Worm (Caenorhabditis elegans) whole organism, young adult: ENCODE results near the gene srj-1.

ENCODE experiments used
- B0035.1 ChIP-seq: sonication (generic microtip); optimal IDR thresholded peaks from 2 replicates; lab custom pipeline; 2016; ENCODE audit warnings: missing genetic modification characterization, mild to moderate bottlenecking, missing compliant biosample characterization, missing genotype, missing genetic modification reagents
- B0336.3 ChIP-seq: fragments of 200-800 bp; sonication (Bioruptor generic); IDR thresholded peaks from 2 replicates; pipeline ENCODE4 v1.3.6; 2022; ENCODE audit warnings: missing genetic modification characterization, missing compliant biosample characterization
- D2030.7 ChIP-seq: fragments of 200-800 bp; sonication (Bioruptor generic); IDR thresholded peaks from 2 replicates; pipeline ENCODE4 v1.3.6; 2022; ENCODE audit warnings: missing genetic modification reagents, missing genetic modification characterization, missing compliant biosample characterization
- F33H1.4 ChIP-seq: fragments of 200-800 bp; sonication (Bioruptor generic); IDR thresholded peaks from 2 replicates; pipeline ENCODE4 v1.3.6; 2022; ENCODE audit warnings: missing genetic modification reagents, missing genetic modification characterization, missing compliant biosample characterization
- F39B2.1 ChIP-seq: fragments of 200-800 bp; sonication (Bioruptor generic); IDR thresholded peaks from 2 replicates; pipeline ENCODE4 v1.3.6; 2022; ENCODE audit warnings: missing genetic modification reagents, missing genetic modification characterization, missing compliant biosample characterization
- F49E8.2 ChIP-seq: sonication (generic microtip); optimal IDR thresholded peaks from 3 replicates; lab custom pipeline; 2017; ENCODE audit warnings: missing genetic modification characterization, mild to moderate bottlenecking, missing compliant biosample characterization, antibody characterized with exemption, moderate library complexity; ENCODE audit not compliant: insufficient read depth
- F57A8.1 ChIP-seq: fragments of 200-800 bp; sonication (Bioruptor generic); optimal IDR thresholded peaks from 2 replicates; lab custom pipeline; 2018; ENCODE audit warnings: mild to moderate bottlenecking, missing genetic modification characterization, moderate library complexity, missing compliant biosample characterization
- F57C9.4 ChIP-seq: sonication (generic microtip); optimal IDR thresholded peaks from 2 replicates; lab custom pipeline; 2017; ENCODE audit warnings: mild to moderate bottlenecking, missing genetic modification characterization, missing compliant biosample characterization
- Y56A3A.18 ChIP-seq: fragments of 200-800 bp; sonication (Bioruptor generic); IDR thresholded peaks from 2 replicates; pipeline ENCODE4 v1.3.6; 2022; ENCODE audit warnings: missing genetic modification reagents, missing genetic modification characterization, missing compliant biosample characterization
- ZK185.1 ChIP-seq: sonication (generic microtip); optimal IDR thresholded peaks from 2 replicates; lab custom pipeline; 2016; ENCODE audit warnings: mild to moderate bottlenecking, missing genetic modification characterization, missing compliant biosample characterization; ENCODE audit not compliant: poor library complexity, severe bottlenecking
- akir-1 ChIP-seq: fragments of 200-800 bp; sonication (Bioruptor generic); optimal IDR thresholded peaks from 2 replicates; lab custom pipeline; 2018; ENCODE audit warnings: mild to moderate bottlenecking, missing genetic modification characterization, moderate library complexity, missing compliant biosample characterization
- ama-1 ChIP-seq, 3 experiments: fragments of 150-350 bp in 1 of 3; sonication (generic microtip) in 2 of 3; optimal IDR thresholded peaks; 2 replicates each; lab custom pipeline; 2014 to 2018; ENCODE audit warnings: missing biosample characterization in 2 of 3, missing genetic modification characterization in 2 of 3, missing genetic modification reagents in 2 of 3
- attf-3 ChIP-seq: fragments of 200-800 bp; sonication (Bioruptor generic); conservative IDR thresholded peaks from 2 replicates; pipeline ENCODE4 v1.3.6; 2022; ENCODE audit warnings: missing genetic modification reagents, missing genetic modification characterization, missing compliant biosample characterization
- bed-1 ChIP-seq: fragments of 200-800 bp; sonication (Bioruptor generic); IDR thresholded peaks from 2 replicates; pipeline ENCODE4 v1.3.6; 2022; ENCODE audit warnings: missing genetic modification reagents, missing genetic modification characterization, missing compliant biosample characterization
- ccch-3 ChIP-seq: fragments of 200-800 bp; sonication (Bioruptor generic); optimal IDR thresholded peaks from 2 replicates; lab custom pipeline; 2018; ENCODE audit warnings: mild to moderate bottlenecking, missing genetic modification characterization, missing compliant biosample characterization
- ceh-100 ChIP-seq: fragments of 200-800 bp; sonication (Bioruptor generic); IDR thresholded peaks from 2 replicates; pipeline ENCODE4 v1.3.6; 2022; ENCODE audit warnings: missing genetic modification reagents, missing genetic modification characterization, missing compliant biosample characterization
- ceh-58 ChIP-seq: fragments of 200-800 bp; sonication (Bioruptor generic); IDR thresholded peaks from 2 replicates; pipeline ENCODE4 v1.3.6; 2022; ENCODE audit warnings: missing genetic modification characterization, missing compliant biosample characterization
- ceh-79 ChIP-seq: sonication (generic microtip); optimal IDR thresholded peaks from 2 replicates; lab custom pipeline; 2017; ENCODE audit warnings: mild to moderate bottlenecking, missing genetic modification characterization, missing compliant biosample characterization
- ceh-91 ChIP-seq: fragments of 200-800 bp; sonication (Bioruptor generic); IDR thresholded peaks from 2 replicates; pipeline ENCODE4 v1.3.6; 2022; ENCODE audit warnings: missing genetic modification reagents, missing genetic modification characterization, missing compliant biosample characterization
- dpff-1 ChIP-seq: sonication (generic microtip); optimal IDR thresholded peaks from 2 replicates; lab custom pipeline; 2017; ENCODE audit warnings: mild to moderate bottlenecking, missing genetic modification characterization, missing compliant biosample characterization
- fkh-3 ChIP-seq: sonication (generic microtip); optimal IDR thresholded peaks from 2 replicates; lab custom pipeline; 2016; ENCODE audit warnings: mild to moderate bottlenecking, missing genetic modification characterization, missing compliant biosample characterization
- hlh-26 ChIP-seq: fragments of 200-800 bp; sonication (Bioruptor generic); conservative IDR thresholded peaks from 2 replicates; pipeline ENCODE4 v1.3.6; 2022; ENCODE audit warnings: missing genetic modification reagents, missing genetic modification characterization, missing compliant biosample characterization
- hmg-20 ChIP-seq: fragments of 200-800 bp; sonication (Bioruptor generic); IDR thresholded peaks from 2 replicates; pipeline ENCODE4 v1.3.6; 2022; ENCODE audit warnings: missing genetic modification reagents, missing genetic modification characterization, missing compliant biosample characterization
- lin-35 ChIP-seq, 3 experiments: fragments of 150-350 bp in 2 of 3; sonication (generic microtip) in 1 of 3; optimal IDR thresholded peaks; 2 replicates each; lab custom pipeline; 2014 to 2018; ENCODE audit warnings: missing biosample characterization in 3 of 3, missing genetic modification characterization in 3 of 3, missing genetic modification reagents in 3 of 3
- lsl-1 ChIP-seq: fragments of 200-800 bp; sonication (Bioruptor generic); optimal IDR thresholded peaks from 2 replicates; lab custom pipeline; 2018; ENCODE audit warnings: mild to moderate bottlenecking, missing genetic modification characterization, moderate library complexity, missing compliant biosample characterization
- lsy-27 ChIP-seq: sonication (generic microtip); optimal IDR thresholded peaks from 2 replicates; lab custom pipeline; 2017; ENCODE audit warnings: missing genetic modification characterization, mild to moderate bottlenecking, missing compliant biosample characterization, antibody characterized with exemption, missing genotype, borderline replicate concordance; ENCODE audit not compliant: insufficient read depth
- madf-3 ChIP-seq: fragments of 200-800 bp; sonication (Bioruptor generic); IDR thresholded peaks from 2 replicates; pipeline ENCODE4 v1.3.6; 2022; ENCODE audit warnings: missing genetic modification reagents, missing genetic modification characterization, missing compliant biosample characterization
- madf-6 ChIP-seq: fragments of 200-800 bp; sonication (Bioruptor generic); IDR thresholded peaks from 2 replicates; pipeline ENCODE4 v1.3.6; 2022; ENCODE audit warnings: missing genetic modification reagents, missing genetic modification characterization, missing compliant biosample characterization
- madf-8 ChIP-seq: fragments of 200-800 bp; sonication (Bioruptor generic); conservative IDR thresholded peaks from 2 replicates; pipeline ENCODE4 v1.3.6; 2022; ENCODE audit warnings: missing genetic modification reagents, missing genetic modification characterization, missing compliant biosample characterization
- mel-28 ChIP-seq: sonication (generic microtip); optimal IDR thresholded peaks from 2 replicates; lab custom pipeline; 2016; ENCODE audit warnings: borderline replicate concordance, mild to moderate bottlenecking, missing genetic modification characterization, missing compliant biosample characterization
- nfya-1 ChIP-seq: sonication (generic microtip); optimal IDR thresholded peaks from 2 replicates; lab custom pipeline; 2017; ENCODE audit warnings: antibody characterized with exemption, missing compliant biosample characterization, missing genetic modification characterization, borderline replicate concordance; ENCODE audit not compliant: insufficient read depth
- nfyb-1 ChIP-seq: fragments of 200-800 bp; sonication (Bioruptor generic); IDR thresholded peaks from 2 replicates; pipeline ENCODE4 v1.3.6; 2022; ENCODE audit warnings: missing genetic modification reagents, missing genetic modification characterization, missing compliant biosample characterization
- nhr-120 ChIP-seq: fragments of 200-800 bp; sonication (Bioruptor generic); IDR thresholded peaks from 2 replicates; pipeline ENCODE4 v1.3.6; 2022; ENCODE audit warnings: missing genetic modification characterization, missing compliant biosample characterization
- nhr-80 ChIP-seq: sonication (generic microtip); optimal IDR thresholded peaks from 2 replicates; lab custom pipeline; 2016; ENCODE audit warnings: missing genetic modification characterization, missing compliant biosample characterization
- pbrm-1 ChIP-seq: fragments of 200-800 bp; sonication (Bioruptor generic); IDR thresholded peaks from 2 replicates; pipeline ENCODE4 v1.3.6; 2022; ENCODE audit warnings: missing genetic modification reagents, missing genetic modification characterization, missing compliant biosample characterization
- rec-8 ChIP-seq, 2 experiments: sonication (generic microtip); optimal IDR thresholded peaks; 2 replicates each; lab custom pipeline; 2016; ENCODE audit warnings: mild to moderate bottlenecking in 2 of 2, missing genetic modification characterization in 2 of 2, missing genetic modification reagents in 2 of 2, missing genotype in 2 of 2, missing biosample characterization in 1 of 2, missing compliant biosample characterization in 1 of 2, moderate library complexity in 1 of 2
- sdz-38 ChIP-seq: sonication (generic microtip); optimal IDR thresholded peaks from 2 replicates; lab custom pipeline; 2016; ENCODE audit warnings: missing genotype, missing genetic modification characterization, missing compliant biosample characterization
- snpc-4 ChIP-seq, 5 experiments: fragments of 150-350 bp in 1 of 5; sonication (generic microtip) in 4 of 5; optimal IDR thresholded peaks; 2 replicates each; lab custom pipeline; 2014 to 2018; ENCODE audit warnings: missing genetic modification characterization in 5 of 5, missing biosample characterization in 3 of 5, antibody characterized with exemption in 2 of 5, mild to moderate bottlenecking in 2 of 5, missing compliant biosample characterization in 2 of 5, missing genotype in 2 of 5, moderate library complexity in 2 of 5, missing genetic modification reagents in 1 of 5
- somi-1 ChIP-seq: fragments of 200-800 bp; sonication (Bioruptor generic); optimal IDR thresholded peaks from 2 replicates; lab custom pipeline; 2018; ENCODE audit warnings: mild to moderate bottlenecking, missing genetic modification characterization, missing compliant biosample characterization
- zim-3 ChIP-seq: sonication (generic microtip); optimal IDR thresholded peaks from 2 replicates; lab custom pipeline; 2017; ENCODE audit warnings: mild to moderate bottlenecking, missing genetic modification characterization, moderate library complexity, missing compliant biosample characterization
- ztf-18 ChIP-seq: sonication (generic microtip); optimal IDR thresholded peaks from 2 replicates; lab custom pipeline; 2016; ENCODE audit warnings: missing genotype, mild to moderate bottlenecking, missing genetic modification characterization, missing compliant biosample characterization
- ztf-28 ChIP-seq: fragments of 200-800 bp; sonication (Bioruptor generic); IDR thresholded peaks from 2 replicates; pipeline ENCODE4 v1.3.6; 2022; ENCODE audit warnings: missing genetic modification reagents, missing genetic modification characterization, missing compliant biosample characterization

The srj-1 gene

DNA sequence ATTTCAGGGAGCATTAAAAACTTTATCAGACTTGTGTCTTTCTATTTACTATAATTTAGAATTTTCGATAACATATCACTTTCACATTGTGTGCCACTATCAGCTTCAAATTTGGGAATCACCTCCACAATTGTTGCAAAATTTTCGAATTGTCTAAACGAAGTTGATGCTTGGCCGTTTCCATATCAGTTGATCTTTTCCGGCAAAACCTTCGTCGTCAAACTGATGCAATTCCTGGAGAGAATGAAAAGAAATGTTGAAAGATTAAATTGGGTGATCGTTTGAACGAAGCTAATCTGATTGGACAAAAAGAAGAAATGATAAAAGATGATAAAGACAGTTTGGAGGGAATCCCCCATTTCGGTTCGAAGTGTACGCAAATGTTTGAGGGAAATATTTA lies 9.6 kb downstream of the srj-1 start (continued):
- TF ChIP-seq madf-6: peak; percentile 43; the same call in 1 of the 2 replicates
- TF ChIP-seq somi-1 (GFP tag; lab: Kevin White, UChicago): no peak
- no peak for TF ChIP-seq F33H1.4 (GFP tag; lab: Robert Waterston, UW)
- TF ChIP-seq ceh-79 (tag; lab: Kevin White, UChicago): no peak
- TF ChIP-seq Y56A3A.18: peak; percentile 67
- TF ChIP-seq ccch-3 (GFP tag; lab: Kevin White, UChicago): no peak
- TF ChIP-seq madf-8 (GFP tag; lab: Robert Waterston, UW): no peak
- TF ChIP-seq sdz-38 (tag; lab: Kevin White, UChicago): no peak
- TF ChIP-seq dpff-1: no peak
- no peak for TF ChIP-seq mel-28 (tag; lab: Kevin White, UChicago)
- peak; percentile 26 for TF ChIP-seq ztf-18 (tag; lab: Kevin White, UChicago)
- TF ChIP-seq ceh-91 (GFP tag; lab: Robert Waterston, UW): no peak
- no peak for TF ChIP-seq lsl-1 (GFP tag; lab: Kevin White, UChicago)
- TF ChIP-seq akir-1 (GFP tag; lab: Kevin White, UChicago): no peak
- TF ChIP-seq snpc-4 (GFP tag; optimal IDR thresholded peaks at IDR 0.05; lab: Kevin White, UChicago): no peak
- peak in 1 of 4 experiments; percentile 34 for TF ChIP-seq snpc-4 (tag; optimal IDR thresholded peaks at IDR 0.05; lab: Kevin White, UChicago)
- peak; percentile 64 for TF ChIP-seq ama-1 (optimal IDR thresholded peaks at IDR 0.05; lab: Kevin White, UChicago)
- TF ChIP-seq ama-1 (GFP tag; optimal IDR thresholded peaks at IDR 0.05; lab: Kevin White, UChicago): peak in 1 of 2 experiments; percentile 24
- TF ChIP-seq hlh-26 (GFP tag; lab: Robert Waterston, UW): no peak
- TF ChIP-seq madf-3: peak; percentile 67; the same call in 1 of the 2 replicates
- TF ChIP-seq F57C9.4 (tag; lab: Kevin White, UChicago): no peak
- 0 out of 2 replicates have a peak, but pooled peaks have one; percentile 20 for TF ChIP-seq D2030.7 (GFP tag; lab: Robert Waterston, UW)
- no peak for TF ChIP-seq nfyb-1 (GFP tag; lab: Robert Waterston, UW)
- TF ChIP-seq F39B2.1: no peak
- TF ChIP-seq nfya-1: no peak
- TF ChIP-seq zim-3 (tag; lab: Kevin White, UChicago): peak; percentile 49
- peak in 1 of 3 experiments; percentile 53 for TF ChIP-seq lin-35 (GFP tag; optimal IDR thresholded peaks at IDR 0.05; lab: Kevin White, UChicago)
- peak; percentile 45 for TF ChIP-seq ZK185.1 (tag; lab: Kevin White, UChicago)
- TF ChIP-seq ceh-100: no peak
- TF ChIP-seq lsy-27 (tag; lab: Kevin White, UChicago): no peak
- peak; percentile 95 for TF ChIP-seq nhr-80 (tag; lab: Kevin White, UChicago)
- TF ChIP-seq B0336.3: 0 out of 2 replicates have a peak, but pooled peaks have one; percentile 22
- no peak for TF ChIP-seq B0035.1
- no peak for TF ChIP-seq F57A8.1 (GFP tag; lab: Kevin White, UChicago)
- no peak for TF ChIP-seq fkh-3 (tag; lab: Kevin White, UChicago)
- TF ChIP-seq rec-8 (tag; optimal IDR thresholded peaks at IDR 0.05; lab: Kevin White, UChicago): no peak
- no peak for TF ChIP-seq bed-1 (GFP tag; lab: Robert Waterston, UW)
- no peak for TF ChIP-seq attf-3 (GFP tag; lab: Robert Waterston, UW)
- TF ChIP-seq nhr-120 (GFP tag; lab: Robert Waterston, UW): no peak
- peak; percentile 41 for TF ChIP-seq F49E8.2
- no peak for TF ChIP-seq ztf-28 (GFP tag; lab: Robert Waterston, UW)
- TF ChIP-seq pbrm-1: peak; percentile 44; the same call in 1 of the 2 replicates
- no peak; the same call in 1 of the 2 replicates for TF ChIP-seq hmg-20 (GFP tag; lab: Robert Waterston, UW)
- TF ChIP-seq ceh-58 (GFP tag; lab: Robert Waterston, UW): no peak
